Fruit fly (Drosophila melanogaster): ENCODE data around the gene Mbs.

- no peak for TF ChIP-seq psq (optimal IDR thresholded peaks at IDR 0.05)
- TF ChIP-seq CG8478 (optimal IDR thresholded peaks at IDR 0.05), result no peak
- TF ChIP-seq pan (optimal IDR thresholded peaks at IDR 0.05), result no peak
- TF ChIP-seq usp (GFP tag; optimal IDR thresholded peaks at IDR 0.05), result no peak
- TF ChIP-seq Dll (optimal IDR thresholded peaks at IDR 0.05), result no peak
- TF ChIP-seq EcR (GFP tag; optimal IDR thresholded peaks at IDR 0.05), result no peak
Observed at dm6 chr3L:16043782-16044352, 7.9 kb upstream of the Mbs start.
